Fruit fly (Drosophila melanogaster) whole organism, prepupa: ENCODE results near the gene CG42815.

Source experiments
- CG10669 ChIP-seq: fragments of 200-800 bp; sonication (Bioruptor generic); optimal IDR thresholded peaks from 3 replicates; lab custom pipeline; 2018; ENCODE audit warnings: missing biosample characterization, mild to moderate bottlenecking, missing genetic modification characterization, moderate library complexity
- CG11762 ChIP-seq: fragments of 200-800 bp; sonication (Bioruptor generic); optimal IDR thresholded peaks from 3 replicates; lab custom pipeline; 2016; ENCODE audit warnings: missing biosample characterization, missing genetic modification characterization; ENCODE audit not compliant: insufficient read depth
- CG16779 ChIP-seq: fragments of 200-800 bp; sonication (Bioruptor generic); optimal IDR thresholded peaks from 3 replicates; lab custom pipeline; 2017; ENCODE audit warnings: missing biosample characterization, mild to moderate bottlenecking, missing genetic modification characterization
- CG3032 ChIP-seq: fragments of 200-800 bp; optimal IDR thresholded peaks from 2 replicates; lab custom pipeline; 2019; ENCODE audit warnings: missing biosample characterization, mild to moderate bottlenecking, missing genetic modification characterization, moderate library complexity
- CG6163 ChIP-seq: fragments of 200-800 bp; sonication (Bioruptor generic); IDR thresholded peaks from 3 replicates; pipeline ENCODE4 v1.3.6; 2022; ENCODE audit warnings: missing biosample characterization, missing genetic modification characterization
- CG6792 ChIP-seq: fragments of 200-800 bp; sonication (Bioruptor generic); optimal IDR thresholded peaks from 3 replicates; lab custom pipeline; 2016; ENCODE audit warnings: missing biosample characterization, missing genetic modification characterization
- CG8632 ChIP-seq: fragments of 200-800 bp; sonication (Bioruptor generic); optimal IDR thresholded peaks from 3 replicates; lab custom pipeline; 2016; ENCODE audit warnings: missing biosample characterization, missing genetic modification characterization
- CG9139 ChIP-seq: fragments of 200-800 bp; sonication (Bioruptor generic); optimal IDR thresholded peaks from 3 replicates; lab custom pipeline; 2017; ENCODE audit warnings: missing biosample characterization, mild to moderate bottlenecking, missing genetic modification characterization
- Eip78C ChIP-seq: fragments of 200-800 bp; sonication (Bioruptor generic); peaks from one replicate; lab custom pipeline; 2016; ENCODE audit warnings: missing biosample characterization, missing genetic modification characterization
- Ets21C ChIP-seq: fragments of 200-800 bp; sonication (Bioruptor generic); optimal IDR thresholded peaks from 3 replicates; lab custom pipeline; 2016; ENCODE audit warnings: missing biosample characterization, missing genetic modification characterization
- Hr38 ChIP-seq: sonication (Bioruptor generic); optimal IDR thresholded peaks from 2 replicates; lab custom pipeline; 2016; ENCODE audit warnings: missing biosample characterization, missing genetic modification characterization
- Hr39 ChIP-seq: fragments of 200-800 bp; sonication (Bioruptor generic); optimal IDR thresholded peaks from 2 replicates; lab custom pipeline; 2016; ENCODE audit warnings: missing biosample characterization, missing genetic modification characterization
- Hr4 ChIP-seq: fragments of 200-800 bp; sonication (Bioruptor generic); optimal IDR thresholded peaks from 3 replicates; lab custom pipeline; 2016; ENCODE audit warnings: missing biosample characterization, missing genetic modification characterization
- Lpt ChIP-seq: fragments of 200-800 bp; sonication (Bioruptor generic); optimal IDR thresholded peaks from 3 replicates; lab custom pipeline; 2016; ENCODE audit warnings: missing biosample characterization, missing genetic modification characterization
- OdsH ChIP-seq: fragments of 200-800 bp; sonication (Bioruptor generic); optimal IDR thresholded peaks from 3 replicates; lab custom pipeline; 2016; ENCODE audit warnings: missing biosample characterization, missing genetic modification characterization
- Smox ChIP-seq: fragments of 200-800 bp; sonication (Bioruptor generic); optimal IDR thresholded peaks from 3 replicates; lab custom pipeline; 2016; ENCODE audit warnings: missing biosample characterization, missing genetic modification characterization
- achi ChIP-seq: fragments of 200-800 bp; sonication (Bioruptor generic); optimal IDR thresholded peaks from 3 replicates; lab custom pipeline; 2016; ENCODE audit warnings: missing biosample characterization, missing genetic modification characterization
- acj6 ChIP-seq: fragments of 200-800 bp; sonication (Bioruptor generic); optimal IDR thresholded peaks from 3 replicates; lab custom pipeline; 2016; ENCODE audit warnings: missing biosample characterization, missing genetic modification characterization
- cyc ChIP-seq: fragments of 200-800 bp; sonication (Bioruptor generic); optimal IDR thresholded peaks from 3 replicates; lab custom pipeline; 2016; ENCODE audit warnings: missing biosample characterization, missing genetic modification characterization
- dac ChIP-seq: fragments of 200-800 bp; sonication (Bioruptor generic); optimal IDR thresholded peaks from 2 replicates; lab custom pipeline; 2017; ENCODE audit warnings: missing biosample characterization, mild to moderate bottlenecking, missing genetic modification characterization
- eg ChIP-seq: fragments of 200-800 bp; sonication (Bioruptor generic); IDR thresholded peaks from 3 replicates; pipeline ENCODE4 v1.3.6; 2022; ENCODE audit warnings: missing biosample characterization, missing genetic modification characterization
- esn ChIP-seq: fragments of 200-800 bp; sonication (Bioruptor generic); optimal IDR thresholded peaks from 2 replicates; lab custom pipeline; 2016; ENCODE audit warnings: missing biosample characterization, mild to moderate bottlenecking, missing genetic modification characterization, moderate library complexity
- fd85E ChIP-seq: fragments of 200-800 bp; sonication (Bioruptor generic); optimal IDR thresholded peaks from 3 replicates; lab custom pipeline; 2016; ENCODE audit warnings: missing biosample characterization, missing genetic modification characterization
- fkh ChIP-seq: fragments of 200-800 bp; sonication (Bioruptor generic); optimal IDR thresholded peaks from 3 replicates; lab custom pipeline; 2017; ENCODE audit warnings: missing biosample characterization, mild to moderate bottlenecking, missing genetic modification characterization, moderate library complexity
- net ChIP-seq: fragments of 200-800 bp; sonication (Bioruptor generic); optimal IDR thresholded peaks from 3 replicates; lab custom pipeline; 2016; ENCODE audit warnings: missing biosample characterization, missing genetic modification characterization
- pdm3 ChIP-seq: fragments of 200-800 bp; sonication (Bioruptor generic); optimal IDR thresholded peaks from 3 replicates; lab custom pipeline; 2016; ENCODE audit warnings: missing biosample characterization, missing genetic modification characterization
- spab ChIP-seq: fragments of 200-800 bp; sonication (Bioruptor generic); optimal IDR thresholded peaks from 2 replicates; lab custom pipeline; 2017; ENCODE audit warnings: missing biosample characterization, mild to moderate bottlenecking, missing genetic modification characterization, missing genetic modification reagents
- svp ChIP-seq: fragments of 200-800 bp; sonication (Bioruptor generic); peaks from one replicate; lab custom pipeline; 2016; ENCODE audit warnings: missing biosample characterization, missing genetic modification characterization
- vri ChIP-seq: fragments of 200-800 bp; sonication (Bioruptor generic); optimal IDR thresholded peaks from 3 replicates; lab custom pipeline; 2016; ENCODE audit warnings: missing biosample characterization, mild to moderate bottlenecking, missing genetic modification characterization

The CG42815 gene

dm6 chr3L:17757156-17758083 is 33.9 kb downstream of the CG42815 start (continued):
- TF ChIP-seq cyc (GFP tag; lab: Kevin White, UChicago): peak; percentile 69
- peak; percentile 73 for TF ChIP-seq Smox (GFP tag; lab: Kevin White, UChicago)
- peak; percentile 77 for TF ChIP-seq OdsH (GFP tag; lab: Kevin White, UChicago)
- TF ChIP-seq CG8632 (GFP tag; lab: Kevin White, UChicago): peak; percentile 78
- TF ChIP-seq net: peak; percentile 69
- TF ChIP-seq acj6 (GFP tag; lab: Kevin White, UChicago): peak; percentile 75
- no peak for TF ChIP-seq Hr38 (GFP tag; lab: Kevin White, UChicago)
- peak; percentile 68 for TF ChIP-seq Hr39 (GFP tag; lab: Kevin White, UChicago)
- TF ChIP-seq CG6163 (GFP tag; lab: Robert Waterston, UW): no peak; the same call in 2 of the 3 replicates
- TF ChIP-seq Ets21C (GFP tag; lab: Kevin White, UChicago): peak; percentile 59
- TF ChIP-seq CG9139 (GFP tag; lab: Kevin White, UChicago): peak; percentile 51

- TF ChIP-seq fd85E (no peak), svp (GFP tag; lab: Kevin White, UChicago) (peak; percentile 75), vri (peak; percentile 69)
Observed at dm6 chr3L:17754285-17754684, 37.0 kb downstream of the CG42815 start.

dm6 chr3L:17750488-17750887 is 40.8 kb downstream of the CG42815 start, which contains the start of gene Adgf-B:
TSS of gene Adgf-B (minus strand) at chr3L:17750588.
- TF ChIP-seq vri (no peak), Ets21C (GFP tag; lab: Kevin White, UChicago) (no peak), Hr4 (GFP tag; lab: Kevin White, UChicago) (no peak), CG11762 (GFP tag; lab: Kevin White, UChicago) (no peak), Eip78C (no peak), CG3032 (tag; lab: Kevin White, UChicago) (no peak), CG16779 (tag; lab: Kevin White, UChicago) (no peak), net (no peak), Smox (GFP tag; lab: Kevin White, UChicago) (no peak), dac (GFP tag; lab: Kevin White, UChicago) (no peak), CG8632 (GFP tag; lab: Kevin White, UChicago) (no peak), fd85E (no peak), cyc (GFP tag; lab: Kevin White, UChicago) (no peak), achi (GFP tag; lab: Kevin White, UChicago) (no peak), fkh (GFP tag; lab: Kevin White, UChicago) (no peak), Lpt (GFP tag; lab: Kevin White, UChicago) (no peak), CG10669 (no peak), eg (no peak), spab (GFP tag; lab: Kevin White, UChicago) (no peak), pdm3 (GFP tag; lab: Kevin White, UChicago) (no peak)

dm6 chr3L:17746760-17747159 is 44.5 kb downstream of the CG42815 start, which contains the start of gene CG6034:
TSS of gene CG6034 (minus strand) at chr3L:17746860.
- no peak for TF ChIP-seq eg
- no peak for TF ChIP-seq Smox (GFP tag; lab: Kevin White, UChicago)
- no peak for TF ChIP-seq CG9139 (GFP tag; lab: Kevin White, UChicago)
- no peak for TF ChIP-seq esn (GFP tag; lab: Kevin White, UChicago)

dm6 chr3L:17742531-17742930 is 48.8 kb downstream of the CG42815 start:
- TF ChIP-seq CG6792 (GFP tag; lab: Kevin White, UChicago): no peak
- peak; percentile 5 for TF ChIP-seq svp (GFP tag; lab: Kevin White, UChicago)
